Worm (Caenorhabditis elegans) whole organism, midembryonic: ENCODE results near the gene F49E8.6.

Experiments
- T22C8.4 ChIP-seq: fragments of 200-800 bp; sonication (Bioruptor generic); IDR thresholded peaks from 2 replicates; pipeline ENCODE4 v1.3.6; 2022; ENCODE audit warnings: missing genetic modification characterization, missing compliant biosample characterization
- cog-1 ChIP-seq: sonication (generic microtip); optimal IDR thresholded peaks from 2 replicates; lab custom pipeline; 2016; ENCODE audit warnings: missing genetic modification characterization, missing compliant biosample characterization
- klf-2 ChIP-seq: fragments of 200-800 bp; sonication (Bioruptor generic); conservative IDR thresholded peaks from 2 replicates; pipeline ENCODE4 v1.3.6; 2022; ENCODE audit warnings: missing genetic modification reagents, missing genetic modification characterization, missing compliant biosample characterization
- med-1 ChIP-seq: sonication (generic microtip); optimal IDR thresholded peaks from 2 replicates; lab custom pipeline; 2017; ENCODE audit warnings: missing genetic modification characterization, mild to moderate bottlenecking, missing compliant biosample characterization, antibody characterized with exemption, missing genetic modification reagents; ENCODE audit not compliant: insufficient read depth
- ref-1 ChIP-seq: fragments of 200-800 bp; sonication (Bioruptor generic); conservative IDR thresholded peaks from 2 replicates; pipeline ENCODE4 v1.3.6; 2022; ENCODE audit warnings: missing genetic modification reagents, missing genetic modification characterization, missing compliant biosample characterization
- tab-1 ChIP-seq: fragments of 200-800 bp; sonication (Bioruptor generic); IDR thresholded peaks from 2 replicates; pipeline ENCODE4 v1.3.6; 2022; ENCODE audit warnings: missing genetic modification characterization, missing compliant biosample characterization
- ztf-23 ChIP-seq: fragments of 200-800 bp; sonication (Bioruptor generic); IDR thresholded peaks from 2 replicates; pipeline ENCODE4 v1.3.6; 2022; ENCODE audit warnings: missing genetic modification reagents, missing genetic modification characterization, missing compliant biosample characterization
- ztf-29 ChIP-seq: fragments of 200-800 bp; sonication (Bioruptor generic); IDR thresholded peaks from 2 replicates; pipeline ENCODE4 v1.3.6; 2022; ENCODE audit warnings: missing genetic modification reagents, missing genetic modification characterization, missing compliant biosample characterization

ce11 chrIV:7558653-7559052, 4.2 kb upstream of the F49E8.6 start:
- TF ChIP-seq tab-1 (GFP tag; lab: Robert Waterston, UW) (no peak), ref-1 (GFP tag; lab: Robert Waterston, UW) (no peak), ztf-23 (GFP tag; lab: Robert Waterston, UW) (no peak), klf-2 (no peak), T22C8.4 (GFP tag; lab: Robert Waterston, UW) (no peak), cog-1 (tag; lab: Kevin White, UChicago) (no peak), ztf-29 (GFP tag; lab: Robert Waterston, UW) (no peak), med-1 (no peak)
